Fruit fly (Drosophila melanogaster) whole organism, prepupa: ENCODE measurements around the gene alpha-Est8.

Experiments used
- CG10631 ChIP-seq: fragments of 200-800 bp; sonication (Bioruptor generic); optimal IDR thresholded peaks from 2 replicates; lab custom pipeline; 2016; ENCODE audit warnings: missing biosample characterization, missing genetic modification characterization
- CG11294 ChIP-seq: fragments of 200-800 bp; sonication (Bioruptor generic); IDR thresholded peaks from 2 replicates; pipeline ENCODE4 v1.3.6; 2022; ENCODE audit warnings: missing biosample characterization, missing genetic modification characterization
- CG1621 ChIP-seq: fragments of 200-800 bp; sonication (Bioruptor generic); optimal IDR thresholded peaks from 3 replicates; lab custom pipeline; 2018; ENCODE audit warnings: missing biosample characterization, mild to moderate bottlenecking, missing genetic modification characterization
- CG34406 ChIP-seq: fragments of 200-800 bp; sonication (Bioruptor generic); optimal IDR thresholded peaks from 3 replicates; lab custom pipeline; 2016; ENCODE audit warnings: missing biosample characterization, missing genetic modification characterization
- CG3919 ChIP-seq: fragments of 200-800 bp; sonication (Bioruptor generic); optimal IDR thresholded peaks from 3 replicates; lab custom pipeline; 2016; ENCODE audit warnings: missing biosample characterization, missing genetic modification characterization
- CG4318 ChIP-seq: fragments of 200-800 bp; sonication (Bioruptor generic); optimal IDR thresholded peaks from 3 replicates; lab custom pipeline; 2017; ENCODE audit warnings: missing biosample characterization, mild to moderate bottlenecking, missing genetic modification characterization
- CG6854 ChIP-seq: fragments of 200-800 bp; sonication (Bioruptor generic); optimal IDR thresholded peaks from 2 replicates; lab custom pipeline; 2017; ENCODE audit warnings: missing biosample characterization, mild to moderate bottlenecking, missing genetic modification characterization
- Hr39 ChIP-seq: fragments of 200-800 bp; sonication (Bioruptor generic); optimal IDR thresholded peaks from 2 replicates; lab custom pipeline; 2016; ENCODE audit warnings: missing biosample characterization, missing genetic modification characterization
- lz ChIP-seq: fragments of 200-800 bp; sonication (Bioruptor generic); optimal IDR thresholded peaks from 3 replicates; lab custom pipeline; 2016; ENCODE audit warnings: missing biosample characterization, missing genetic modification characterization
- spab ChIP-seq: fragments of 200-800 bp; sonication (Bioruptor generic); optimal IDR thresholded peaks from 2 replicates; lab custom pipeline; 2017; ENCODE audit warnings: missing biosample characterization, mild to moderate bottlenecking, missing genetic modification characterization, missing genetic modification reagents
- topi ChIP-seq: fragments of 200-800 bp; sonication (Bioruptor generic); optimal IDR thresholded peaks from 3 replicates; lab custom pipeline; 2016; ENCODE audit warnings: missing biosample characterization, missing genetic modification characterization

DNA sequence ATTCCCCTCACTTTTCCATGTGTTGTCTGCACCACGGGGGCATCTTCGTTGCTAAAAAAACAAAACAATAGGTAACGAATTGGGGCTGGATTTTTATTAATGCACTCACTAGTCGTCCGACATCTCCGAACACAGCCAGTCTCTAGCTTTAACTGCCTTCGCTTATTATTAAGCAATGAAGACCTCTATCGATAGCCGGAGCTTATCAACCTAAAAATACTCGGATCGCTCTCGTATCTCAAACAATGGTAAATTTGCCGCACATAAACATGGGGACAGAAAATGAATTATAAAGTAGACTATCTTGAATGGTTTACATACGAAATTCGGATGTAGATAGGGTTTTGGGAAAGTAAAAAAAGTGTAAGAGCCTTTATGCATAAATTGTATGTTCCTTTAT lies 23.0 kb upstream of the alpha-Est8 start, which contains the start of gene alpha-Est4:
- TF ChIP-seq spab (GFP tag; lab: Kevin White, UChicago) (no peak), CG6854 (GFP tag; lab: Kevin White, UChicago) (no peak), CG3919 (GFP tag; lab: Kevin White, UChicago) (no peak), CG11294 (no peak), CG4318 (no peak), Hr39 (no peak), CG34406 (GFP tag; lab: Kevin White, UChicago) (no peak), CG10631 (GFP tag; lab: Kevin White, UChicago) (no peak), topi (GFP tag; lab: Kevin White, UChicago) (no peak), CG1621 (tag; lab: Kevin White, UChicago) (no peak), lz (GFP tag; lab: Kevin White, UChicago) (no peak)
